Fruit fly (Drosophila melanogaster): ENCODE measurements around the gene Mcr.

- TF ChIP-seq psq (optimal IDR thresholded peaks at IDR 0.05) (no peak), insv (optimal IDR thresholded peaks at IDR 0.05) (no peak), h (optimal IDR thresholded peaks at IDR 0.05) (no peak)
Measured at dm6 chr2L:8094058-8094825, 11.5 kb upstream of the Mcr start.

Data from Kc167 (cell line).